Fruit fly (Drosophila melanogaster): ENCODE results near the gene trio.

- TF ChIP-seq psq (optimal IDR thresholded peaks at IDR 0.05) (no peak), insv (optimal IDR thresholded peaks at IDR 0.05) (no peak), ttk (optimal IDR thresholded peaks at IDR 0.05) (no peak)
Measured at dm6 chr3L:1023728-1024127, 10.9 kb downstream of the trio start.

Data from Kc167 (cell line).